Fruit fly (Drosophila melanogaster) whole organism, wandering third instar larva: ENCODE measurements around the gene ago.

Source experiments
- Abd-B ChIP-seq: fragments of >200 bp; optimal IDR thresholded peaks from 2 replicates; lab custom pipeline; 2017; ENCODE audit warnings: missing biosample characterization, missing genetic modification characterization
- CG32264 ChIP-seq: fragments of 200-800 bp; sonication (Bioruptor generic); optimal IDR thresholded peaks from 2 replicates; lab custom pipeline; 2016; ENCODE audit warnings: missing biosample characterization, missing genetic modification characterization
- OdsH ChIP-seq: fragments of 200-800 bp; sonication (Bioruptor generic); optimal IDR thresholded peaks from 2 replicates; lab custom pipeline; 2016; ENCODE audit warnings: missing biosample characterization, mild to moderate bottlenecking, missing genetic modification characterization
- dl ChIP-seq, 2 experiments: fragments of 175-275, 200-275 bp in 1 of 2; fragments of 200-275 bp in 1 of 2; sonication (Bioruptor generic); optimal IDR thresholded peaks; lab custom pipeline; 2018; ENCODE audit warnings: mild to moderate bottlenecking in 2 of 2, missing biosample characterization in 2 of 2, missing genetic modification characterization in 2 of 2, moderate library complexity in 2 of 2; ENCODE audit not compliant: partially characterized antibody in 2 of 2, insufficient read depth in 1 of 2
- pan ChIP-seq: fragments of >200 bp; optimal IDR thresholded peaks from 2 replicates; lab custom pipeline; 2017

DNA sequence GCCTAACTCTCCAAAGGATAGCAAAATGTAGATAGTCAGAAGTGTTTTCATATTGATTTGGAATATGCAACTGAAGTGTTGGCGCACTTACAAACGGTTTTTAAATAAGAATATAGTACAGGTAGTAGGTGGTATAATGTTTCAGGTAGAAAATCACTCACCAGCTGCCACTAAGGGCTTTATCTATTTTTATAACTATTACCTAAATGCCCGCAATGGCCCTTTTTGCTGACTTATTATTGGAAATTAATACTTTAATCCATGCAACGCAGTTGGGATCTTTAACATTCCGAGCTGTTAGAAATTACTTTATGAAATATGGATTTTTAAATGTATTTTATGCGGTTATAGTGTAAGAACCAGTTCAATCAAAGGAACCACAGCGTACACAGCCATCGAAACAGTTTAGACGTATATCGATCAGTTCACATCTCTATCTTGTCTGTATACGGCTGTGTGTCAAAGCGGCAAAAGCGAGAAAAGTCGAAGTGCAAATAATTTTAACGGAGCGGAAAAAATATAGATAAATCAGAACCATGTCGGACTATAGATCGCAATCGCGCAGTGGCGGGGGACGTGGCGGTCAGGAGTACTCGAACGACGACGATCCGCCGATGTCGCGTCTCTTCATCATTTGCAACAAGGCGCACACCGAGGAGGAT is 29.5 kb upstream of the ago start, which contains the start of the genes srw and CG1316:
- no peak for TF ChIP-seq pan (lab: Kevin White, UChicago)
- TF ChIP-seq OdsH = no peak
- TF ChIP-seq Abd-B = no peak
- TF ChIP-seq dl (GFP tag; optimal IDR thresholded peaks at IDR 0.05; lab: Kevin White, UChicago; ENCODE audit: insufficient read depth in 1 of 2, partially characterized antibody in 2 of 2) = no peak
- no peak for TF ChIP-seq CG32264
